Worm (Caenorhabditis elegans) whole organism, L3 larva: Measurements from ENCODE around the gene dyf-2.

Experiments
- fkh-2 ChIP-seq: fragments of 150-350 bp; optimal IDR thresholded peaks from 2 replicates; lab custom pipeline; 2014; ENCODE audit warnings: missing biosample characterization, missing genetic modification reagents, missing genetic modification characterization
- nhr-12 ChIP-seq: fragments of 150-350 bp; optimal IDR thresholded peaks from 2 replicates; lab custom pipeline; 2014; ENCODE audit warnings: missing biosample characterization, missing genetic modification characterization
- unc-39 ChIP-seq: sonication (generic microtip); optimal IDR thresholded peaks from 4 replicates; lab custom pipeline; 2017; ENCODE audit warnings: missing biosample characterization, missing genetic modification characterization
- unc-62 ChIP-seq: fragments of 150-350 bp; sonication (generic microtip); optimal IDR thresholded peaks from 4 replicates; lab custom pipeline; 2014; ENCODE audit warnings: missing biosample characterization, missing genetic modification reagents, missing genetic modification characterization
- ztf-11 ChIP-seq: fragments of 150-350 bp; optimal IDR thresholded peaks from 2 replicates; lab custom pipeline; 2014; ENCODE audit warnings: missing biosample characterization, missing genetic modification characterization

DNA sequence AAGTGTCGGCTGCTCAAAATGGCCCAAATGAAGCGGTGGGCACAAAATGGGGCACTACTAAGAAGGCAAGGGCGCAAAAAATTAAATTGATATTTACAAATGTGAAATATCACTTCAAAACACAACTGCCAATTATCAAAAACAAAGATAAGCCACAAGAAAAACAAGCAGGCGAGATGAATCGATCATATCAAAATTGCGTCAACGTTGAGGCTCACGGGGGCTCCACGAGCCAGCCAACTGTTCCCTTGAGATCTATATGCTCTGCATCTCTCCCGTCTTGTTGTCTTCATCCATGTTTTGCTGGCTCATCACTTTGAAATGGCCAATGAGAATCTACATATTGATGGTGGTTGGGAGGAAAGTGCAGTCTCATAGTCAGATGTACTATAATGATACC, 51.0 kb downstream of the dyf-2 start:
- TF ChIP-seq fkh-2 (tag; lab: Kevin White, UChicago) (no peak), nhr-12 (tag; lab: Kevin White, UChicago) (no peak), ztf-11 (no peak), unc-39 (tag; lab: Kevin White, UChicago) (no peak), unc-62 (GFP tag; lab: Kevin White, UChicago) (no peak)
